Fruit fly (Drosophila melanogaster) ovary, adult (tissue): Measurements from ENCODE around the gene Uch.

Experiments
- CG17801 ChIP-seq: fragments of 200-800 bp; optimal IDR thresholded peaks from 2 replicates; lab custom pipeline; 2019; ENCODE audit warnings: missing biosample characterization, mild to moderate bottlenecking, missing genetic modification characterization, moderate library complexity; ENCODE audit not compliant: partially characterized antibody

Uch gene

DNA sequence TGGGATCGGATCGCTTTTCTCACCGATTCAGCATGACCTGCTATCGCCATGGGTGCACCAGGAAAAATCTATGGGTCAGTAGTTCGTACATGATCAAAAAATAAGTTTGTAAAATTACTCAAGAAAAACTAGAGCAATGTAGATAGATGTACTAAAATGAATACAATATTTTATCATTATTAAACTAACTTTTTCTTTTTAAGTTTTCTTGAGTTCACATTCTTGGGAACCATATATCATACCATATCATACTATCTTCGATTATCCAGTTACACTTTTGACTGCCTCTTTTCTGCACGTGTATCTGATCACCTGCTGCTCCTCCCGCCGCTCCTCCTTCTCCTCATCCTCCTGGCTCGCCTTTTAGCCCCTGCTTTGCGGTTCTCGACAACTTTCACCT lies 28.6 kb downstream of the Uch start:
- no peak for TF ChIP-seq CG17801 (GFP tag; lab: Kevin White, UChicago)

DNA sequence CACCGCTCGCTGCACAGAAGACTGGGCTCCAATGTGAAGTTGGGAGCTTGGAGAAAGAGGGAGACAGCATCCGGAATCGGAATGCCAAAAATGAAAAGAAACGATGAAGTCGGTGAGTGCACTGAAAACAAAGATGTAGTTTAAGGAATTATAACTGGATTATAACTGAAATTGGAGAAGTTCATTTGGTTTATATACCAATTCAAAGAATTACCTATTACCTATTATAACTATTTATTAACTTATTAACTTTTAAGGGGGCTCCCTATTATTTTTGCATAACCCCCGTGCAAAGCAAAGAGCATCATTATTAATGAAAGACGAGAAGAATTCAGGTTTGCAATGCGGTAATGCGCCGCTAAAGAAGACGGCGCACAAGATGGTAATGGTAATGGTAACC lies 29.4 kb downstream of the Uch start:
- no peak for TF ChIP-seq CG17801 (GFP tag; lab: Kevin White, UChicago)

DNA sequence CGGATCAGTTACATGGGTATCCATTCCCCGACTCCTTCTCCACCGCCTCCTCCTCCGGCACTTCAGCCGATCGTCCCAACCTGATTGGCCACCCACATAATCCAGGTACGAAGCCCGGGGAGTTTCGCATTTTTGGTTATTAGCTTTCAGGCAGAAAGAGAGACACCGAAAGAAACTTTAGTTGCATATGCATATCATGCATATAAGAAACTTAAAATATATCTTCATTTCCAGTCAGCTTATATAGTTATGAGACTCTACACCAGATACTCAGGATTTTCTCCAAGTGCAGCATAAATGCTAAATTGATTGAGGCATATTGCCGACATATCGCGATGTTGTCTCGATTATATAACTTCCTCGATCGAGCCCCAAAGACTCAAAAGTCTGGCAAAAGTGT lies 29.9 kb downstream of the Uch start:
- TF ChIP-seq CG17801 (GFP tag; lab: Kevin White, UChicago): no peak

DNA sequence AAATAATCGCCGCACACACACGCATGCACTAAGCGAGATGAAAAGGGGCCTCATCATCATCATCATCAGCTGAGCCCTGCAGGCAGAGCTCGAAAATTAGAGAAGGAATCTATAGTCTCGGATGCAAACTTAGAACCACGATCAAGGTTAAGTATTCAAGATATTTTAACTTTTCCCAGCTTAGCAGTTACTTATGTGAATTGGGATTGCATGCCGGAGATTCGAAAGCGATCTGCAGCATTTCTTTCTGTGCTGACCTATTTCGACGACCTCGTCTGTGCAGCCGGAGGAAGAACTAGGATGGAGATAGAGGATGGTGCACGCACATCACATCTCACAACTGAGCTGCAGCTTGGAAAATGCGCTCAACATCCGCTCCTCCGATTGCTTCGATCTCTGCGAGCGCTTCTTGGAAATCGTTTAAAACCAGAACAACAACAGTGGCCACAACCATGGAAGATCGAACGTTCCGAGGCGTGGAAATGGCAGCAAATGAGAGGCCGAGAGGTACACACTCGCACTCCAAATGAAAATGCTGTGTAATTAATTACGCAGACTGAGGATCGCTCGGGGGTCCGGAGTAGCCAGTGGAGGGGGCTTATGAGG lies 31.2 kb downstream of the Uch start:
- no peak for TF ChIP-seq CG17801 (GFP tag; lab: Kevin White, UChicago)

DNA sequence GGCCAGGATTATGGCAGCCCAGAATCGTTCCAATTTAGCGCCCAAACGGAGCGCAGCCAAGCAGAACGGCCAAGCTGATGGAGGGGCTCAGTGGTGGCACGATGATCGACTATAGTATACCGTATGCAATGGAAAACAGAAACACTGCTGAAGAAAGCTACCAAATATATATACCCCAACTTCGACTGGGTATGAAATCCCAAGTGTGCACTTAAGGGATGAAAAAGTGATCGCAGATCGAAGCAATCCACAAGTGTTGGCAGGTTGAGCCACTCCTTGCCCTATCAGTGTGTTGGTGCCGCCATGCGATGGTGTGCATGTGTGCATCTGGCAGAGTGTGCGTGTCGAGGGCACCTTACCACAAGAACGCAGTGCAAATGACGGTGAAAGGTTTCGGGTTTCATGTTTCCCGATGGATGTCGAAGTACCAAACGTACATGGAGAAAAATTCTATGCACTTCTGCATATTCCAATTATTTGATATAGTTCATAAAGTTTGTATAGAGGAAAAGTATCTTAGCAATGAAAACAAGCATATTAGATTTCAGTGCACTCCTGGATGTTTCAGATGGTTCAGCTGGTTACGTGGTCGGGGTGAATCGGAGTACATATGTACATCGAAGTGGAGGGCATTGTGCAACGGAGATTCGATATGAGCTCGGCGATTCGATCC lies 31.9 kb downstream of the Uch start:
- no peak for TF ChIP-seq CG17801 (GFP tag; lab: Kevin White, UChicago)

DNA sequence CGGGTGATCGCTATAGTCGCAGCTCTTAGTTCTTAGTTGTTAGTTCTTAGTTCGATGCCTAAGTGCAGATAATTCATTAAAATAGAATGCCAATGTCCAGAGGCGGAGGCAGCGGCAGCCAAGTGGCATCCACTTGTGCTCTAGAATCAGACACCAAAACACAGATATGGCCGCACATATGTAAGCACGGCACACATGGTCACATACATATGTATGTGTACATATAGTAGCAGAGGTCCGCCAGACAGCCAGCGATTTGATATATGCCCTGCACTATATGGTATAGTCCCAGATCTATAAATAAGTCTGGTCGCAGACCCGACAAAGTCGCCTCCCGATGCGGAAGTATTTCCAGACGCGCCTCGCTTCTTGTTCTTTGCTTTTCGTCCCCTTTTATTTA lies 33.3 kb downstream of the Uch start:
- TF ChIP-seq CG17801 (GFP tag; lab: Kevin White, UChicago): no peak

DNA sequence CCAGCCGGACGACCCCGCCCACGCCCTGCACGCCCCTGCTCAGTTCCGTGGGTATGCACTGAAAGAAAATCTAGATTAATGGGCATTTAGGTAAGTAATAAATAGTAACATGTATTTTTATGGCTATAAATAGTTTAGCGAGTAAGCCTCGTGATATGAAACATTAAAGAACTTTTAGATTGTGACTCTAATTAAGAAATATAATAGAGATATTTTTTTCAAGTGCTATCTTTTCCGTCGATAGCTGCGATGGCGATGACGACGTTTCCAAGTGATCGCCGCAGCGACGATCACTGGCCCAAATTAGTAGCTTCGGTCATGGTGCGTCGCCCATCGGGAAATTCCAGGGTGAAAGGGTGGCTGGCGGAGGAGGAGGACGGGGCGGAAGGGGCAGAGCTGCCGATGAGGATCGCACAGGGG lies 33.9 kb downstream of the Uch start:
- no peak for TF ChIP-seq CG17801 (GFP tag; lab: Kevin White, UChicago)

DNA sequence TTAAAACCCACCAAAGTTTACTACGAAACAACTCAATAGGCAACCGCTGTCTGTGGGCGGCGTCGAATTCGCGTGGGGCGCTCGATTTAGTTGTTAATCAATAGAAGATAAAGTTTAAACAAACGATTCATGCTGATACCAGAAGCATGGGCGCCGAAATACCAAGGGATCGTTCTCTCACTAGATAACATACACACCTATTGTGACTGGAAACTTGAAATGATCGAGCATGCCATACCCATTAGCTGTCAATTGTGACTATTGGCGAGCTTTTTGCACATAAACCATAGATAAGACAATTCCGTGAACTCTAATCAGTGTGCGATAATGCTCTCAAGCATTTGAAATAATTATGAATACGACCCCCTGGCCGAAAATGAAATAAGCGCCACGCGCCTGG lies 34.6 kb downstream of the Uch start:
- TF ChIP-seq CG17801 (GFP tag; lab: Kevin White, UChicago): no peak

DNA sequence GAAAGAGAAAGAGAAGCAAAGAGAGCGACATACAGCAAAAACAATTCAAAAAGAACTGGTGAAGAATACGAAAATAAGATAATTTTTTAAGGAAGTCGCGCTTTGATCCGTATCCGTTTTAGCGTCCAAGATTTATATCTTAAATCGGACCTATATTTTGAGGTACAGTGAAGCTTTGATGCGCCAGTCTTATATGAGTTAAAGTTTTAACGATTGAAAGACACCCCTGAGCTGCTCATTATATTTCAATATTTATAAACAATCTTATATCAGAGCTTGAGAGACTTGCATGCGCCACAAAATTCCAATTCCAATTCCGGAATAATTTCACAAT lies 35.2 kb downstream of the Uch start:
- no peak for TF ChIP-seq CG17801 (GFP tag; lab: Kevin White, UChicago)

DNA sequence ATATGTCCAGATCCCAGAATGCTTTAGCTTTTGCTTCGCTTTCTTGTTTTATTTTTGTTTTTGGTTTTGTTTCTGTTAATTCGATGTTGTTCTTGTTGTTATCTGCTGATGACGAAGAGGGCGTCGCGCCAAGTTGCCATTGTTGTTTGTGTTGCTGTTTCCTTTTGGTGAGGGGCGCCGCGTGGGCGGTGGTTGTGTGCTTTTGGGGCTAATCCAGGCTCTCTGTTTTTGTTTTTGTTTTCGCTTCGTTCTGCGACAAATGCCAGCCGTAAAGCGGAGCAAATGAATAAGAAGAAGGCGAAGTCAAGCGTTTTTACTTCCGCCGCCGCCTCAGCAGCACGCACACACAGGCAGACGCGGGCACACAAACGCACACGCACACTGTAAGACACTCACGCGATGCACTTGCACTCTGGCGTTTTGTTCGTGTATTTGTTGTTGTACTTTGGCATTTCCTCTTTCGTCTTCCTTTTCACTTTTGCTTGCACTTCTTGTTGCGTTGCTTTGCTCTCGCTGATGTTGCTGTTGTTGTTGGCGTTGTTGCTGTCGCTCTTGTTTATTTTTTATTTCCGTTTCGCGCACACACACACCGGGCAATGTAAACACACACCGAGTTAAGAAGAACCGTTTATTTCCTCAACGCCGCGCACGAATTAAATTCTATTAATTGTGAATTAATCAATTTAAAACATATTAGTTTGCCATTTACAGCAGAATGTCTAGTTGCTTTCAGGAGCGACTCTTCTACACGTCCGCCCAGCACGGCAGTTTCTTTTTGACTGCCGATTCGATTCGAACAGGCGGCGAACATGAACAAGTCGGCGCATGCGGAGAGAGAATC lies 35.8 kb downstream of the Uch start, which contains the start of gene aop:
aop (minus strand) TSS at position 786 of the 841 bp plus-strand sequence.
- TF ChIP-seq CG17801 (GFP tag; lab: Kevin White, UChicago): peak; percentile 55

DNA sequence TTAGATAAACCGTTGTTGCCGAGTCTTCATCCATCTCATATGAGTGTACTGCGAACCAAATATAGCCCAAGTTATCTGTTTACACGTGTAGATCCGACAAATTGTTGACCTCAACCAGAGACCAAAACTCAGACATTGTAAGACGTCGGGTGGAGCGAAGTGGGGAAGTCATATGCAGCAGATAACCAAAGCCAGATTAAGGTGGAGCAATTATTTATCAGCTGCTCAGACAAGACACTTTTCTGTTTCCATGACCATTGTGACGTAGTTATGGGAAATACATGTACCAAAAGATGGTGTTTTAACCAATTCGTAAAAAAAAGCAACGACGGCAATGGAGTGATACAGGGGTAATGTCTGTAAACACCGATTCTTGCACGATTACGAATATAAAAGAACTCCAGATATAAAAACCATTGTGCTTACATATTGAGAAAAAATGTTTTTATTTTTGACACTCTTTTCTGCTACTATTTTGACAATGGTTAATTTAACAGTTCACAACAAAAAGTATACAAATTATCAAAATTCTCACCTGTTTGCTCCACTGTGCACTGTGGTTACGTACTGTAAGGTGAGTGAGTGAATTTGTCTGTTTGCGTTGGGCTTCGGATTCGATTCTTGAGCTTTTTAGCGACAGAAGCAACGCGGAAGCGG lies 36.6 kb downstream of the Uch start:
- TF ChIP-seq CG17801 (GFP tag; lab: Kevin White, UChicago): no peak

DNA sequence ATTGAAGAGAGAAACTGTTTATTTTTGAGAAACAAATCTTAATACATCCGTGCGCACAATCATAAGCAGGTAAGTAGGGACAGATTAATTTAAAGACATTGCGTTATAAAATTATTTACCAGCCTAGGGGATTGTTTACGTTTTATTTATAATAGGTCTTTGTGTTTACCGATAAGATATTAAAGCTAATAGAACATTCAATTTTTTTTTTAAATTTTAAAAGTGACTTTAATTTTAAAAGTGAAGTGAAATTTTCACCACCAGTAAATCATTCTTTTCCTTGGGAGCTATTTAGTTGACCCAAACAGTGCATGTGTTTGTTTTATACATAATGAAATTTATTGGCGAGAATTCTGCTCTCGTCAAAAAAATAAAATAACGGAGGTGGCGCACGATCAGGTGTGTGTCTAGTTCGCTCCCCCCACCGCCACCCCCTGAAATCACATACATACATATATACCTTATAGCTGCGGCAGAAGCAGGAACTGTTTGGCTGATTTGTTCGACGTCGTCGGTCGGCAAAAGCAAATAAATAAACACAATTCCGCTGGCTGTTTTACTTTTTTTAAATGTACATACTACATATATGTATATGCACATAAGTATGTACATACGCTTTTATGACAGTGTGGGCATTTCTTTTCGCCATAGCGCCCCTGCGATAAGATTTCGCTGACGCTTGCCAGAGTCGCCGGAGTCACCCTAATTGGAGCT lies 37.9 kb downstream of the Uch start:
- peak; percentile 45 for TF ChIP-seq CG17801 (GFP tag; lab: Kevin White, UChicago)

DNA sequence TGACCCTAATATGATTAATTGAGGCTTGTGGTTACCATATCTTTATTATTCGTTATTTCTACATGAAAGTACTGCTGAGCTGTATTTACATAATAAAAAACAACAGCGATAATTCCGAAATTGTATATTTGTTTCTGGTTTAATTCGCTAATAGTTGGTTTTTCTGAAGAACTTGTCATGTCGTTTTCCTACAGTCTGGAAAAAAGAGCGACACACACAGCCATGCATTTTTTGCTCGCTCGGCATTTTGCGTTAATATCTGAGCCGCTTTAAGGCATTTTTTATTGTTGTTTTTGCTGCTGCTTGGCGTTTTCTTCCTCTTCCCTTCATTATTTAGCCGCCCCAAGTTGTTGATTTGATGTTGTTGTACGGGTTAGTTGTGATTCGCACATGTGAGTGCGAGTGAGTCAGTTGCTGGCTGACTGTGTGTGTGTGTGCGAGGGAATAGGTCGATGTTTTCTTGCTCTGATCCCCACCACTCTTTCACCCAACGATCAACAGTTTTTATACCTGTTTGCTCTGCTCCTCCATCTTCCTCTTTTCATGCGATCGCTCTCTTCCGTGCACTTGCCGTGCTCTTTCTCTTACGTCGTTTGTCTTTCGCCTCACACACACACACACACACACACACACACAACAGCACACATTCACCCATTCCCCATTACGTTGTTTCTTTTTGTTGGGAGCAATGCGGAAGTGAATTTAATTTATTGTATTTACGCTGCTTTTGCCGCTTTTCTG lies 38.8 kb downstream of the Uch start:
- TF ChIP-seq CG17801 (GFP tag; lab: Kevin White, UChicago): peak; percentile 36

DNA sequence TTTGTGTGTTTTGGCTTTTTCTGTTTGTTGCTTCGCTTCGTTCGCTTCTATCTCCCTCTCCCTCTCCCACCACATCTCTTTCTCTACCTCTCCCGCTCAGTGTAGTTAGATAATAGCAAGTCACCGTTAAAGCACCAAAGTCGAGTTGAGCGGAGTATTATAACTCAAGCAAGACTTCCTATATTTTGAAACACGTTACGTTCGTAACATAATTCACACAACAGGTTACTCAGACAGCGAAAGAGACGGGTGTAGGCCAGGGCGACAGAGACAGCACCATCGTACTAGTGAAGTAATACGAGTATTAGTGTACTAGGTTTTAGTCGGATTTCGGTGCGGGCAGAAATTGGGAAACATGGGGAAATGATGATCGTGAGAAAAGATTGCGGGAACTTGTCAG lies 40.4 kb downstream of the Uch start:
- TF ChIP-seq CG17801 (GFP tag; lab: Kevin White, UChicago): no peak
